Worm (Caenorhabditis elegans) whole organism, L4 larva: ENCODE measurements around the gene Y24D9A.6.

Source experiments
- F26F4.8 ChIP-seq: fragments of 200-800 bp; sonication (Bioruptor generic); conservative IDR thresholded peaks from 2 replicates; pipeline ENCODE4 v1.3.6; 2022; ENCODE audit warnings: missing genetic modification characterization, missing compliant biosample characterization
- F37D6.2 ChIP-seq: sonication (generic microtip); optimal IDR thresholded peaks from 2 replicates; lab custom pipeline; 2016; ENCODE audit warnings: mild to moderate bottlenecking, missing genetic modification characterization, missing compliant biosample characterization
- F44E2.7 ChIP-seq: fragments of 200-800 bp; sonication (Bioruptor generic); IDR thresholded peaks from 2 replicates; pipeline ENCODE4 v2.1.2; 2022; ENCODE audit warnings: missing genetic modification characterization, missing compliant biosample characterization
- T20F7.1 ChIP-seq: fragments of 200-800 bp; sonication (Bioruptor generic); optimal IDR thresholded peaks from 2 replicates; lab custom pipeline; 2018; ENCODE audit warnings: mild to moderate bottlenecking, missing genetic modification characterization, missing compliant biosample characterization
- T26A8.4 ChIP-seq: fragments of 200-800 bp; sonication (Bioruptor generic); IDR thresholded peaks from 2 replicates; pipeline ENCODE4 v1.3.6; 2022; ENCODE audit warnings: missing genetic modification characterization, missing compliant biosample characterization
- Y48G9A.11 ChIP-seq: fragments of 200-800 bp; sonication (Bioruptor generic); IDR thresholded peaks from 2 replicates; pipeline ENCODE4 v1.3.6; 2022; ENCODE audit warnings: missing genetic modification reagents, missing genetic modification characterization, missing compliant biosample characterization
- ZK546.5 ChIP-seq, 2 experiments: sonication (generic microtip); optimal IDR thresholded peaks; 2 replicates each; lab custom pipeline; 2017; ENCODE audit warnings: missing biosample characterization in 2 of 2, missing genetic modification characterization in 2 of 2
- ama-1 ChIP-seq: fragments of 150-350 bp; optimal IDR thresholded peaks from 2 replicates; lab custom pipeline; 2014; ENCODE audit warnings: inconsistent platforms, mixed read lengths
- arid-1 ChIP-seq: fragments of 200-800 bp; sonication (Bioruptor generic); conservative IDR thresholded peaks from 2 replicates; pipeline ENCODE4 v1.3.6; 2022; ENCODE audit warnings: missing genetic modification reagents, missing genetic modification characterization, missing compliant biosample characterization
- attf-4 ChIP-seq: sonication (generic microtip); optimal IDR thresholded peaks from 3 replicates; lab custom pipeline; 2017; ENCODE audit warnings: missing biosample characterization, missing genetic modification characterization
- ceh-20 ChIP-seq: fragments of 200-800 bp; sonication (Bioruptor generic); IDR thresholded peaks from 2 replicates; pipeline ENCODE4 v1.3.6; 2022; ENCODE audit warnings: missing genetic modification reagents, missing genetic modification characterization, missing compliant biosample characterization
- ceh-28 ChIP-seq: fragments of 150-350 bp; optimal IDR thresholded peaks from 2 replicates; lab custom pipeline; 2014; ENCODE audit warnings: missing biosample characterization, missing genetic modification reagents, missing genetic modification characterization
- ceh-32 ChIP-seq: sonication (generic microtip); optimal IDR thresholded peaks from 2 replicates; lab custom pipeline; 2016; ENCODE audit warnings: mild to moderate bottlenecking, missing genetic modification characterization, missing compliant biosample characterization; ENCODE audit not compliant: poor library complexity
- ceh-44 ChIP-seq: fragments of 200-800 bp; sonication (Bioruptor generic); IDR thresholded peaks from 2 replicates; pipeline ENCODE4 v1.3.6; 2022; ENCODE audit warnings: missing genetic modification reagents, missing genetic modification characterization, missing compliant biosample characterization
- ceh-82 ChIP-seq: sonication (generic microtip); optimal IDR thresholded peaks from 2 replicates; lab custom pipeline; 2017; ENCODE audit warnings: missing biosample characterization, missing genetic modification characterization
- ces-1 ChIP-seq: fragments of 150-350 bp; sonication (generic microtip); optimal IDR thresholded peaks from 4 replicates; lab custom pipeline; 2014; ENCODE audit warnings: missing biosample characterization, missing genetic modification reagents, missing genetic modification characterization
- ctbp-1 ChIP-seq: fragments of 200-800 bp; sonication (Bioruptor generic); IDR thresholded peaks from 2 replicates; pipeline ENCODE4 v1.3.6; 2022; ENCODE audit warnings: missing genetic modification reagents, missing genetic modification characterization, missing compliant biosample characterization
- daf-12 ChIP-seq: fragments of 150-350 bp; optimal IDR thresholded peaks from 2 replicates; lab custom pipeline; 2014; ENCODE audit warnings: missing biosample characterization, missing genetic modification reagents, missing genetic modification characterization
- daf-19 ChIP-seq: fragments of 200-800 bp; sonication (Bioruptor generic); conservative IDR thresholded peaks from 2 replicates; pipeline ENCODE4 v1.3.6; 2022; ENCODE audit warnings: missing genetic modification characterization, missing compliant biosample characterization
- dmd-6 ChIP-seq: fragments of 200-800 bp; sonication (Bioruptor generic); IDR thresholded peaks from 2 replicates; pipeline ENCODE4 v1.3.6; 2022; ENCODE audit warnings: missing genetic modification reagents, missing genetic modification characterization, missing compliant biosample characterization
- dmd-8 ChIP-seq: fragments of 200-800 bp; sonication (Bioruptor generic); IDR thresholded peaks from 2 replicates; pipeline ENCODE4 v1.3.6; 2022; ENCODE audit warnings: missing genetic modification characterization, missing compliant biosample characterization
- dpl-1 ChIP-seq: fragments of 150-350 bp; optimal IDR thresholded peaks from 2 replicates; lab custom pipeline; 2014; ENCODE audit warnings: missing biosample characterization, missing genetic modification reagents, missing genetic modification characterization
- egl-43 ChIP-seq: fragments of 200-800 bp; sonication (Bioruptor generic); IDR thresholded peaks from 2 replicates; pipeline ENCODE4 v1.3.6; 2022; ENCODE audit warnings: missing genetic modification reagents, missing genetic modification characterization, missing compliant biosample characterization
- fkh-10 ChIP-seq: fragments of 150-350 bp; optimal IDR thresholded peaks from 2 replicates; lab custom pipeline; 2014; ENCODE audit warnings: missing biosample characterization, missing genetic modification reagents, missing genetic modification characterization
- gei-8 ChIP-seq: fragments of 200-800 bp; sonication (Bioruptor generic); optimal IDR thresholded peaks from 2 replicates; lab custom pipeline; 2018; ENCODE audit warnings: mild to moderate bottlenecking, missing genetic modification characterization, missing compliant biosample characterization
- hif-1 ChIP-seq, 2 experiments: sonication (generic microtip); optimal IDR thresholded peaks; 2 replicates each; lab custom pipeline; 2016 to 2017; ENCODE audit warnings: missing compliant biosample characterization in 2 of 2, missing genetic modification characterization in 2 of 2, missing genetic modification reagents in 2 of 2, missing genotype in 2 of 2, mild to moderate bottlenecking in 1 of 2
- hlh-11 ChIP-seq: fragments of 200-800 bp; sonication (Bioruptor generic); optimal IDR thresholded peaks from 2 replicates; lab custom pipeline; 2018; ENCODE audit warnings: mild to moderate bottlenecking, missing genetic modification characterization, missing compliant biosample characterization
- hlh-30 ChIP-seq: sonication (generic microtip); optimal IDR thresholded peaks from 2 replicates; lab custom pipeline; 2017; ENCODE audit warnings: antibody characterized with exemption, mild to moderate bottlenecking, missing genetic modification characterization, missing compliant biosample characterization; ENCODE audit not compliant: insufficient read depth
- hmg-1.1 ChIP-seq: fragments of 200-800 bp; sonication (Bioruptor generic); IDR thresholded peaks from 2 replicates; pipeline ENCODE4 v1.3.6; 2022; ENCODE audit warnings: missing genetic modification reagents, missing genetic modification characterization, missing compliant biosample characterization
- lin-13 ChIP-seq: fragments of 150-350 bp; optimal IDR thresholded peaks from 2 replicates; lab custom pipeline; 2014; ENCODE audit warnings: missing biosample characterization, missing genetic modification reagents, missing genetic modification characterization
- lsy-2 ChIP-seq, 2 experiments: fragments of 150-350 bp in 1 of 2; sonication (generic microtip) in 1 of 2; optimal IDR thresholded peaks; 2 replicates each; lab custom pipeline; 2014 to 2017; ENCODE audit warnings: missing biosample characterization in 2 of 2, missing genetic modification characterization in 2 of 2
- madf-5 ChIP-seq, 2 experiments: fragments of 200-800 bp; sonication (Bioruptor generic); IDR thresholded peaks; 2 replicates each; pipeline ENCODE4 v1.3.6; 2022; ENCODE audit warnings: missing compliant biosample characterization in 2 of 2, missing genetic modification characterization in 2 of 2
- mdl-1 ChIP-seq, 2 experiments: fragments of 150-350 bp in 1 of 2; sonication (generic microtip) in 1 of 2; optimal IDR thresholded peaks; 2 replicates each; lab custom pipeline; 2014 to 2017; ENCODE audit warnings: missing biosample characterization in 2 of 2, missing genetic modification characterization in 2 of 2
- mdt-29 ChIP-seq: fragments of 200-800 bp; sonication (Bioruptor generic); IDR thresholded peaks from 2 replicates; pipeline ENCODE4 v1.3.6; 2022; ENCODE audit warnings: missing genetic modification reagents, missing genetic modification characterization, missing compliant biosample characterization
- mep-1 ChIP-seq: fragments of 150-350 bp; sonication (generic microtip); optimal IDR thresholded peaks from 3 replicates; lab custom pipeline; 2014; ENCODE audit warnings: missing biosample characterization, missing genetic modification characterization
- mes-2 ChIP-seq: sonication (generic microtip); optimal IDR thresholded peaks from 2 replicates; lab custom pipeline; 2016; ENCODE audit warnings: missing genotype, mild to moderate bottlenecking, missing genetic modification characterization, missing compliant biosample characterization; ENCODE audit not compliant: poor library complexity, severe bottlenecking
- mxl-2 ChIP-seq: fragments of 200-800 bp; sonication (Bioruptor generic); conservative IDR thresholded peaks from 2 replicates; pipeline ENCODE4 v1.3.6; 2022; ENCODE audit warnings: missing genetic modification reagents, missing genetic modification characterization, missing compliant biosample characterization
- nhr-11 ChIP-seq: fragments of 150-350 bp; optimal IDR thresholded peaks from 2 replicates; lab custom pipeline; 2014; ENCODE audit warnings: missing biosample characterization, missing genetic modification characterization
- nhr-42 ChIP-seq: fragments of 200-800 bp; sonication (Bioruptor generic); IDR thresholded peaks from 2 replicates; pipeline ENCODE4 v1.3.6; 2022; ENCODE audit warnings: missing genetic modification characterization, missing compliant biosample characterization
- nhr-48 ChIP-seq: sonication (generic microtip); optimal IDR thresholded peaks from 2 replicates; lab custom pipeline; 2016; ENCODE audit warnings: mild to moderate bottlenecking, missing genetic modification characterization, missing compliant biosample characterization
- nhr-6 ChIP-seq: fragments of 150-350 bp; optimal IDR thresholded peaks from 2 replicates; lab custom pipeline; 2014; ENCODE audit warnings: missing biosample characterization, missing genetic modification characterization
- nhr-76 ChIP-seq: fragments of 150-350 bp; optimal IDR thresholded peaks from 2 replicates; lab custom pipeline; 2014; ENCODE audit warnings: missing biosample characterization, missing genetic modification characterization
- php-3 ChIP-seq: fragments of 200-800 bp; sonication (Bioruptor generic); IDR thresholded peaks from 2 replicates; pipeline ENCODE4 v1.3.6; 2022; ENCODE audit warnings: missing genetic modification reagents, missing genetic modification characterization, missing compliant biosample characterization
- rbr-2 ChIP-seq: sonication (generic microtip); optimal IDR thresholded peaks from 2 replicates; lab custom pipeline; 2016; ENCODE audit warnings: missing genotype, missing genetic modification characterization, missing compliant biosample characterization
- sdz-12 ChIP-seq: fragments of 200-800 bp; sonication (Bioruptor generic); optimal IDR thresholded peaks from 2 replicates; lab custom pipeline; 2018; ENCODE audit warnings: mild to moderate bottlenecking, missing genetic modification characterization, missing compliant biosample characterization
- skn-1 ChIP-seq: fragments of 150-350 bp; optimal IDR thresholded peaks from 2 replicates; lab custom pipeline; 2014; ENCODE audit warnings: missing biosample characterization, missing genetic modification characterization
- snpc-1.2 ChIP-seq: fragments of 200-800 bp; sonication (Bioruptor generic); IDR thresholded peaks from 2 replicates; pipeline ENCODE4 v1.3.6; 2022; ENCODE audit warnings: missing genetic modification reagents, missing genetic modification characterization, missing compliant biosample characterization
- snpc-4 ChIP-seq: fragments of 150-350 bp; optimal IDR thresholded peaks from 2 replicates; lab custom pipeline; 2014; ENCODE audit warnings: missing biosample characterization, missing genetic modification characterization
- spr-3 ChIP-seq: fragments of 200-800 bp; sonication (Bioruptor generic); optimal IDR thresholded peaks from 2 replicates; lab custom pipeline; 2018; ENCODE audit warnings: mild to moderate bottlenecking, missing genetic modification characterization, missing compliant biosample characterization
- zag-1 ChIP-seq: fragments of 150-350 bp; optimal IDR thresholded peaks from 2 replicates; lab custom pipeline; 2014; ENCODE audit warnings: missing biosample characterization, missing genetic modification characterization
- zip-2 ChIP-seq: fragments of 150-350 bp; optimal IDR thresholded peaks from 2 replicates; lab custom pipeline; 2014; ENCODE audit warnings: missing biosample characterization, missing genetic modification characterization
- ztf-7 ChIP-seq: fragments of 150-350 bp; optimal IDR thresholded peaks from 2 replicates; lab custom pipeline; 2014; ENCODE audit warnings: missing biosample characterization, missing genetic modification characterization

Y24D9A.6 gene

DNA sequence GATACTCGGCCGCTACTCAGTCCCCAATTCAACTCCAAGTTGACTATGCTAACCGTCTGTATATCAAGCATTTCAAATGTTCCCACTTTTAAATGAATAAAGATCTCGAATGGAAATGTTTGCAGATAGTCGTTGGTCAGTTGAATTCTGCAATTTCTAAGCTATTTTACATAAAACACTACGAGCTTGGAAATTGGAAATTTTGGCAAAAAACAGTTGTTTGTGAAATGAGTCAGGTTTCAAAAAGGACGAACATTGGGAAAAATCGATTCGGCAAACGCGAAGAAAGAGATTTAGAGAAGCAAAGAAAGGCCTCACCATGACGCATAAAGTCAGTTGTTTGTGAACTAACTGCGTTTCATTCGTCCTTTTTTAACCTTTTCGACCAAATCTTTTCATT, 46.7 kb upstream of the Y24D9A.6 start (continued):
- TF ChIP-seq hlh-11 (peak; percentile 2), lin-13 (no peak), ama-1 (peak; percentile 86), ctbp-1 (GFP tag; lab: Robert Waterston, UW) (0 out of 2 replicates have a peak, but pooled peaks have one; percentile 28), ceh-82 (tag; lab: Kevin White, UChicago) (no peak), fkh-10 (GFP tag; lab: Kevin White, UChicago) (no peak), dmd-6 (GFP tag; lab: Robert Waterston, UW) (no peak), ceh-32 (tag; lab: Kevin White, UChicago) (no peak), mdl-1 (tag; optimal IDR thresholded peaks at IDR 0.05; lab: Kevin White, UChicago) (no peak), ztf-7 (tag; lab: Kevin White, UChicago) (no peak), attf-4 (no peak), T20F7.1 (GFP tag; lab: Kevin White, UChicago) (peak; percentile 29), zip-2 (tag; lab: Kevin White, UChicago) (no peak), F37D6.2 (tag; lab: Kevin White, UChicago) (no peak), hif-1 (tag; optimal IDR thresholded peaks at IDR 0.05; lab: Kevin White, UChicago) (no peak), madf-5 (GFP tag; IDR thresholded peaks at IDR 0.05; lab: Robert Waterston, UW) (no peak), snpc-4 (tag; lab: Kevin White, UChicago) (no peak), daf-12 (tag; lab: Kevin White, UChicago) (no peak), nhr-48 (no peak), mes-2 (tag; lab: Kevin White, UChicago) (peak; percentile 50), F26F4.8 (no peak), nhr-42 (GFP tag; lab: Robert Waterston, UW) (no peak), dmd-8 (GFP tag; lab: Robert Waterston, UW) (no peak), mxl-2 (GFP tag; lab: Robert Waterston, UW) (no peak), ceh-20 (GFP tag; lab: Robert Waterston, UW) (no peak), mdt-29 (GFP tag; lab: Robert Waterston, UW) (no peak), nhr-76 (tag; lab: Kevin White, UChicago) (no peak), gei-8 (no peak), ZK546.5 (tag; optimal IDR thresholded peaks at IDR 0.05; lab: Kevin White, UChicago) (no peak), zag-1 (no peak), snpc-1.2 (GFP tag; lab: Robert Waterston, UW) (peak; percentile 80), Y48G9A.11 (GFP tag; lab: Robert Waterston, UW) (no peak), nhr-11 (tag; lab: Kevin White, UChicago) (no peak), lsy-2 (tag; optimal IDR thresholded peaks at IDR 0.05; lab: Kevin White, UChicago) (peak; percentile 69 to 84), daf-19 (GFP tag; lab: Robert Waterston, UW) (0 out of 2 replicates have a peak, but pooled peaks have one; percentile 37), ces-1 (GFP tag; lab: Kevin White, UChicago) (no peak), nhr-6 (tag; lab: Kevin White, UChicago) (peak; percentile 68), dpl-1 (GFP tag; lab: Kevin White, UChicago) (peak; percentile 56), arid-1 (GFP tag; lab: Robert Waterston, UW) (peak; percentile 63), php-3 (GFP tag; lab: Robert Waterston, UW) (no peak), mep-1 (tag; lab: Kevin White, UChicago) (peak; percentile 46), ceh-44 (GFP tag; lab: Robert Waterston, UW) (no peak), spr-3 (GFP tag; lab: Kevin White, UChicago) (no peak), rbr-2 (tag; lab: Kevin White, UChicago) (no peak), ceh-28 (tag; lab: Kevin White, UChicago) (peak; percentile 52), skn-1 (tag; lab: Kevin White, UChicago) (no peak), egl-43 (no peak; the same call in 1 of the 2 replicates), hmg-1.1 (GFP tag; lab: Robert Waterston, UW) (no peak; the same call in 1 of the 2 replicates), F44E2.7 (no peak), sdz-12 (GFP tag; lab: Kevin White, UChicago) (no peak), hlh-30 (tag; lab: Kevin White, UChicago) (peak; percentile 63), T26A8.4 (GFP tag; lab: Robert Waterston, UW) (0 out of 2 replicates have a peak, but pooled peaks have one; percentile 10)
